Fruit fly (Drosophila melanogaster) whole organism, wandering third instar larva: ENCODE results near the gene CG2124.
A peak's percentile ranks its signal among the peaks of the same experiment; 100 is the strongest.

Experiments
- Abd-B ChIP-seq: fragments of >200 bp; optimal IDR thresholded peaks from 2 replicates; lab custom pipeline; 2017; ENCODE audit warnings: missing biosample characterization, missing genetic modification characterization
- CG32264 ChIP-seq: fragments of 200-800 bp; sonication (Bioruptor generic); optimal IDR thresholded peaks from 2 replicates; lab custom pipeline; 2016; ENCODE audit warnings: missing biosample characterization, missing genetic modification characterization
- CrebA ChIP-seq: fragments of 200-800 bp; sonication (Bioruptor generic); optimal IDR thresholded peaks from 2 replicates; lab custom pipeline; 2016; ENCODE audit warnings: missing biosample characterization, mild to moderate bottlenecking, missing genetic modification characterization, borderline replicate concordance
- Dfd ChIP-seq: fragments of >200 bp; optimal IDR thresholded peaks from 2 replicates; lab custom pipeline; 2017; ENCODE audit warnings: missing biosample characterization, missing genetic modification characterization
- GATAd ChIP-seq: sonication (Bioruptor generic); optimal IDR thresholded peaks from 2 replicates; lab custom pipeline; 2016; ENCODE audit warnings: missing biosample characterization, missing genetic modification characterization
- HLH106 ChIP-seq: fragments of 200-800 bp; optimal IDR thresholded peaks from 3 replicates; lab custom pipeline; 2019; ENCODE audit warnings: missing biosample characterization, mild to moderate bottlenecking, missing genetic modification characterization, moderate library complexity
- Hnf4 ChIP-seq: fragments of 200-800 bp; sonication (Bioruptor generic); optimal IDR thresholded peaks from 2 replicates; lab custom pipeline; 2016; ENCODE audit warnings: missing biosample characterization, mild to moderate bottlenecking, missing genetic modification characterization
- Hr78 ChIP-seq: fragments of >200 bp; optimal IDR thresholded peaks from 2 replicates; lab custom pipeline; 2017; ENCODE audit warnings: missing biosample characterization, missing genetic modification characterization
- Hr83 ChIP-seq: fragments of 200-300 bp; sonication (Bioruptor generic); optimal IDR thresholded peaks from 2 replicates; lab custom pipeline; 2016; ENCODE audit warnings: missing biosample characterization, mild to moderate bottlenecking, missing genetic modification characterization, moderate library complexity; ENCODE audit not compliant: poor library complexity, severe bottlenecking
- Mio ChIP-seq: sonication (Bioruptor generic); optimal IDR thresholded peaks from 2 replicates; lab custom pipeline; 2016; ENCODE audit warnings: missing biosample characterization, missing genetic modification characterization
- Myc ChIP-seq: fragments of >200 bp; optimal IDR thresholded peaks from 2 replicates; lab custom pipeline; 2017
- N ChIP-seq: fragments of >200 bp; optimal IDR thresholded peaks from 2 replicates; lab custom pipeline; 2018; ENCODE audit warnings: missing biosample characterization, missing external identifiers, missing genetic modification characterization
- OdsH ChIP-seq: fragments of 200-800 bp; sonication (Bioruptor generic); optimal IDR thresholded peaks from 2 replicates; lab custom pipeline; 2016; ENCODE audit warnings: missing biosample characterization, mild to moderate bottlenecking, missing genetic modification characterization
- Rel ChIP-seq, 2 experiments: fragments of 200-800 bp; sonication (Bioruptor generic) in 1 of 2; optimal IDR thresholded peaks; 2 replicates in 1 of 2; 3 replicates in 1 of 2; lab custom pipeline; 2016 to 2019; ENCODE audit warnings: mild to moderate bottlenecking in 2 of 2, missing biosample characterization in 2 of 2, missing genetic modification characterization in 2 of 2, moderate library complexity in 1 of 2
- br ChIP-seq: fragments of 200-800 bp; sonication (Bioruptor generic); optimal IDR thresholded peaks from 2 replicates; lab custom pipeline; 2016; ENCODE audit warnings: missing biosample characterization, missing genetic modification characterization
- brk ChIP-seq: fragments of 200-800 bp; sonication (Bioruptor generic); optimal IDR thresholded peaks from 2 replicates; lab custom pipeline; 2016; ENCODE audit warnings: missing biosample characterization, mild to moderate bottlenecking, missing genetic modification characterization
- dl ChIP-seq, 2 experiments: fragments of 175-275, 200-275 bp in 1 of 2; fragments of 200-275 bp in 1 of 2; sonication (Bioruptor generic); optimal IDR thresholded peaks; lab custom pipeline; 2018; ENCODE audit warnings: mild to moderate bottlenecking in 2 of 2, missing biosample characterization in 2 of 2, missing genetic modification characterization in 2 of 2, moderate library complexity in 2 of 2; ENCODE audit not compliant: partially characterized antibody in 2 of 2, insufficient read depth in 1 of 2
- dmrt93B ChIP-seq: fragments of 200-800 bp; sonication (Bioruptor generic); optimal IDR thresholded peaks from 2 replicates; lab custom pipeline; 2018; ENCODE audit warnings: missing biosample characterization, mild to moderate bottlenecking, missing genetic modification characterization
- ey ChIP-seq: fragments of 200-800 bp; sonication (Bioruptor generic); optimal IDR thresholded peaks from 2 replicates; lab custom pipeline; 2016; ENCODE audit warnings: missing biosample characterization, missing genetic modification characterization
- foxo ChIP-seq, 2 experiments: fragments of 200-800 bp; sonication (Bioruptor generic); optimal IDR thresholded peaks; 2 replicates in 1 of 2; 3 replicates in 1 of 2; lab custom pipeline; 2016 to 2017; ENCODE audit warnings: missing biosample characterization in 2 of 2, missing genetic modification characterization in 2 of 2
- fru ChIP-seq: fragments of 200-800 bp; sonication (Bioruptor generic); optimal IDR thresholded peaks from 3 replicates; lab custom pipeline; 2016; ENCODE audit warnings: missing biosample characterization, mild to moderate bottlenecking, missing genetic modification characterization
- h ChIP-seq: fragments of 200-800 bp; sonication (Bioruptor generic); optimal IDR thresholded peaks from 3 replicates; lab custom pipeline; 2016; ENCODE audit warnings: missing biosample characterization, mild to moderate bottlenecking, missing genetic modification characterization
- jim ChIP-seq: fragments of 175-275, 200-325 bp; sonication (Bioruptor generic); optimal IDR thresholded peaks from 2 replicates; lab custom pipeline; 2016; ENCODE audit warnings: missing biosample characterization, mild to moderate bottlenecking, missing genetic modification characterization
- lola ChIP-seq: fragments of >200 bp; optimal IDR thresholded peaks from 2 replicates; lab custom pipeline; 2017; ENCODE audit warnings: missing biosample characterization, missing genetic modification characterization
- pan ChIP-seq: fragments of >200 bp; optimal IDR thresholded peaks from 2 replicates; lab custom pipeline; 2017
- psq ChIP-seq: fragments of 200-800 bp; sonication (Bioruptor generic); optimal IDR thresholded peaks from 3 replicates; lab custom pipeline; 2017; ENCODE audit warnings: missing biosample characterization, mild to moderate bottlenecking, missing genetic modification characterization, moderate library complexity
- rgr ChIP-seq: fragments of 200-800 bp; sonication (Bioruptor generic); optimal IDR thresholded peaks from 3 replicates; lab custom pipeline; 2016; ENCODE audit warnings: missing biosample characterization, mild to moderate bottlenecking, missing genetic modification characterization
- sage ChIP-seq: fragments of 200-800 bp; sonication (Bioruptor generic); optimal IDR thresholded peaks from 2 replicates; lab custom pipeline; 2016; ENCODE audit warnings: missing biosample characterization, mild to moderate bottlenecking, missing genetic modification characterization
- sv ChIP-seq: fragments of 200-800 bp; sonication (Bioruptor generic); optimal IDR thresholded peaks from 3 replicates; lab custom pipeline; 2016; ENCODE audit warnings: missing biosample characterization, missing genetic modification characterization
- tai ChIP-seq: sonication (Bioruptor generic); optimal IDR thresholded peaks from 2 replicates; lab custom pipeline; 2016; ENCODE audit warnings: missing biosample characterization, missing genetic modification characterization
- usp ChIP-seq: fragments of >200 bp; optimal IDR thresholded peaks from 2 replicates; lab custom pipeline; 2017; ENCODE audit warnings: missing biosample characterization, missing genetic modification characterization
- woc ChIP-seq: sonication (Bioruptor generic); optimal IDR thresholded peaks from 2 replicates; lab custom pipeline; 2016; ENCODE audit warnings: missing biosample characterization, mild to moderate bottlenecking, missing genetic modification characterization

CG2124 gene

dm6 chrX:10587445-10587844 lies 8.5 kb upstream of the CG2124 start:
- TF ChIP-seq N (GFP tag; lab: Kevin White, UChicago) (no peak), jim (GFP tag; lab: Kevin White, UChicago) (no peak), OdsH (GFP tag; lab: Kevin White, UChicago) (no peak), rgr (GFP tag; lab: Kevin White, UChicago) (no peak), fru (GFP tag; lab: Kevin White, UChicago) (no peak), pan (lab: Kevin White, UChicago) (no peak), dmrt93B (no peak), Abd-B (GFP tag; lab: Kevin White, UChicago) (no peak), woc (GFP tag; lab: Kevin White, UChicago) (no peak), psq (GFP tag; lab: Kevin White, UChicago) (no peak), Mio (no peak), Dfd (GFP tag; lab: Kevin White, UChicago) (no peak), br (GFP tag; lab: Kevin White, UChicago) (peak; percentile 16), Hr78 (GFP tag; lab: Kevin White, UChicago) (no peak), ey (GFP tag; lab: Kevin White, UChicago) (peak; percentile 20), CG32264 (GFP tag; lab: Kevin White, UChicago) (no peak), lola (GFP tag; lab: Kevin White, UChicago) (no peak), HLH106 (tag; lab: Kevin White, UChicago) (peak; percentile 17), Myc (no peak), usp (GFP tag; lab: Kevin White, UChicago) (no peak), CrebA (no peak)

DNA sequence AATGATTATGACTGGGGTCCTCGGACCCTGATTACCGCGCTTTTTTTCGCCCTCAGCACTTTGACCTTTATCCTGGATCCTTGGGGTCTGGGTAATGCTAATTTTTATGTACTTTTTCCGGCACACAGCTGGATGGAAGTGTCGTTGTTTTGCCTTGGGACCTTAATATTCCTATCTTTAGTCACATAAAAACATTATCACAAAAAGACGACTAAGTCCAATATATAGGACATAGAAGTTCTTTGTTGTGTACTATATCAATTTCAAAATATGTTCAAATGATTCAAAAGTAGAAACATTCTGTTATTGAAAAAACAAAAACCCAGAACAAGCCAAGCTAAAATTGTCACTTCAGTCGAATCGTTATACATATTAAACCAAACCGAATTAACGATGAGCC lies 7.1 kb upstream of the CG2124 start, which contains the start of gene Rab9D:
Gene Rab9D, plus strand, starts transcription at position 301 of the 400 bp plus-strand sequence.
- TF ChIP-seq sage (GFP tag; lab: Kevin White, UChicago): no peak
- TF ChIP-seq pan (lab: Kevin White, UChicago): no peak
- no peak for TF ChIP-seq Hnf4 (GFP tag; lab: Kevin White, UChicago)
- TF ChIP-seq sv (GFP tag; lab: Kevin White, UChicago): no peak
- no peak for TF ChIP-seq dmrt93B
- TF ChIP-seq foxo (GFP tag; optimal IDR thresholded peaks at IDR 0.05; lab: Kevin White, UChicago): no peak
- TF ChIP-seq usp (GFP tag; lab: Kevin White, UChicago): no peak
- TF ChIP-seq br (GFP tag; lab: Kevin White, UChicago): no peak
- TF ChIP-seq Abd-B (GFP tag; lab: Kevin White, UChicago): no peak
- no peak for TF ChIP-seq dl (GFP tag; optimal IDR thresholded peaks at IDR 0.05; lab: Kevin White, UChicago; ENCODE audit: insufficient read depth in 1 of 2, partially characterized antibody in 2 of 2)
- no peak for TF ChIP-seq psq (GFP tag; lab: Kevin White, UChicago)
- no peak for TF ChIP-seq Hr83 (GFP tag; lab: Kevin White, UChicago)
- no peak for TF ChIP-seq Rel (GFP tag; optimal IDR thresholded peaks at IDR 0.05; lab: Kevin White, UChicago)
- TF ChIP-seq Rel (tag; optimal IDR thresholded peaks at IDR 0.05; lab: Kevin White, UChicago): no peak
- no peak for TF ChIP-seq Mio
- no peak for TF ChIP-seq CrebA
- no peak for TF ChIP-seq h (GFP tag; lab: Kevin White, UChicago)
- no peak for TF ChIP-seq brk (GFP tag; lab: Kevin White, UChicago)
- TF ChIP-seq fru (GFP tag; lab: Kevin White, UChicago): no peak
- TF ChIP-seq Hr78 (GFP tag; lab: Kevin White, UChicago): no peak
- TF ChIP-seq tai (GFP tag; lab: Kevin White, UChicago): no peak

DNA sequence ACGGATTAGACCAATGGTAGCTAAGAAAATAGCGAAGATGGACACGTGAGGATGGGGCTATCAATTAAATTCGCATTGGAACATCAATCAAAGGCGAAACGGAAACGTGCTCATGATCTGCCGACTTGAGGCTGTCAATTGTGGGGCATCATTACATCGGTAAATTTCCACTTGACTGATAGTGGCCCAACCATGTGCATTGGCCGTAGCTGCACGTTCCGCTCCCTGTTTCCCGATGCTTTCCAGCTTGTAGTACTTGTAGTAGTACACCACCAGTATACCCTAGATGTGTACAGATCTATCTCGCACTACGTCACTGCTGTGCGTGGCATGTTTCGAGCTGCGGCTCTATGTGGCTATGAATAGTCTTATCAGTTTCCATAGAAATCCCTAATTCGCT lies 3.4 kb downstream of the CG2124 start:
- TF ChIP-seq N (GFP tag; lab: Kevin White, UChicago) (no peak), sage (GFP tag; lab: Kevin White, UChicago) (no peak), GATAd (no peak), Dfd (GFP tag; lab: Kevin White, UChicago) (no peak), dmrt93B (no peak), CG32264 (GFP tag; lab: Kevin White, UChicago) (no peak), OdsH (GFP tag; lab: Kevin White, UChicago) (no peak), woc (GFP tag; lab: Kevin White, UChicago) (no peak), br (GFP tag; lab: Kevin White, UChicago) (no peak), HLH106 (tag; lab: Kevin White, UChicago) (no peak), dl (GFP tag; optimal IDR thresholded peaks at IDR 0.05; lab: Kevin White, UChicago; ENCODE audit: insufficient read depth in 1 of 2, partially characterized antibody in 2 of 2) (no peak), Mio (no peak)
